Worm (Caenorhabditis elegans): ENCODE results near the gene F09B12.5.

DNA sequence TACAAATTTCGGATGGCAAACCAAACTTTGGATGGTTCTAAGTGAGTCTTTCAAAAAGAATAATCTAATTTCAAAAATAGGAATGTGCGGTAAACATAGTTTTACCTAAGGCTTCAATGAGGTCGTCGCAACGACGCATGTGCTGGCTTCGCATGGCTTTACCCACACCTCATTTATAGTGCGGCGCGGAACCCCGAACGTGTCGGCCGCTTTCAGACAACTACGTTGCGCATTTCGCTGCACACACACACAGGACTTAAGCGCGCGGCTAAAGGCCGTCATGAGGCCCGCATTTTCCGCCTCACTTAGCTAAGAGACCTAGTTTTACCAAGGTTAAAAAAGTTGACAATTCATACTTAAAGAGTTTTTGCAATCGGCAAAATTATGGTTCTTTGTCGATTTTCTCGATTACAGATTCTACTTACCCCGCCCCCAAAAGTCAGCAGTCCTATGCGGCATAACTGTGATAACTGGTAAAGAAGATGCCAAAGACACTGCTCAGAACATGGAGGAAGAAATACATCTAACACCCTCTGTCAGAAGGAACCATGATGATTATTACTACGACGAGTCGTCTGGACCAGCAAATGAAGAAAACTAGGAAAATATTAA is 8.4 kb downstream of the F09B12.5 start:
- TF ChIP-seq cog-1 (tag; optimal IDR thresholded peaks at IDR 0.05) (no peak), flt-1 (GFP tag; IDR thresholded peaks at IDR 0.05) (no peak), tab-1 (GFP tag; IDR thresholded peaks at IDR 0.05) (0 out of 2 replicates have a peak, but pooled peaks have one; percentile 46), ztf-29 (GFP tag; IDR thresholded peaks at IDR 0.05) (no peak)
